Fruit fly (Drosophila melanogaster) whole organism, embryonic: ENCODE measurements around the gene GstO2.
A peak's percentile ranks its signal among the peaks of the same experiment; 100 is the strongest.

Source experiments
- B-H2 ChIP-seq: fragments of 200-800 bp; sonication (Bioruptor generic); optimal IDR thresholded peaks from 2 replicates; lab custom pipeline; 2018; ENCODE audit warnings: missing biosample characterization, mild to moderate bottlenecking, missing genetic modification characterization
- BEAF-32 ChIP-seq: fragments of 200-800 bp; sonication (Bioruptor generic); optimal IDR thresholded peaks from 3 replicates; lab custom pipeline; 2017; ENCODE audit warnings: missing biosample characterization, missing genetic modification characterization, mild to moderate bottlenecking, moderate library complexity, missing genetic modification reagents
- CG10147 ChIP-seq: fragments of 200-800 bp; sonication (Bioruptor generic); optimal IDR thresholded peaks from 2 replicates; lab custom pipeline; 2019; ENCODE audit warnings: missing biosample characterization, mild to moderate bottlenecking, missing genetic modification characterization, moderate library complexity
- CG11398 ChIP-seq: fragments of 200-800 bp; sonication (Bioruptor generic); optimal IDR thresholded peaks from 2 replicates; lab custom pipeline; 2016; ENCODE audit warnings: missing biosample characterization, missing genetic modification characterization
- CG12219 ChIP-seq: fragments of 200-800 bp; sonication (Bioruptor generic); optimal IDR thresholded peaks from 3 replicates; lab custom pipeline; 2018; ENCODE audit warnings: missing biosample characterization, mild to moderate bottlenecking, missing genetic modification characterization
- CG12659 ChIP-seq: fragments of 200-800 bp; sonication (Bioruptor generic); optimal IDR thresholded peaks from 3 replicates; lab custom pipeline; 2017; ENCODE audit warnings: mild to moderate bottlenecking, missing biosample characterization, missing genetic modification reagents, missing genetic modification characterization
- CG14441 ChIP-seq: fragments of 200-800 bp; sonication (Bioruptor generic); IDR thresholded peaks from 2 replicates; pipeline ENCODE4 v1.3.6; 2022; ENCODE audit warnings: missing biosample characterization, missing genetic modification characterization
- CG14667 ChIP-seq: fragments of 200-800 bp; sonication (Bioruptor generic); IDR thresholded peaks from 2 replicates; pipeline ENCODE4 v1.3.6; 2022; ENCODE audit warnings: missing biosample characterization, missing genetic modification characterization
- CG17361 ChIP-seq: fragments of 200-800 bp; sonication (Bioruptor generic); IDR thresholded peaks from 3 replicates; pipeline ENCODE4 v1.3.6; 2022; ENCODE audit warnings: missing biosample characterization, missing genetic modification characterization
- CG2129 ChIP-seq: fragments of 200-800 bp; sonication (Bioruptor generic); IDR thresholded peaks from 2 replicates; pipeline ENCODE4 v1.3.6; 2022; ENCODE audit warnings: missing biosample characterization, missing genetic modification characterization; ENCODE audit not compliant: partially characterized antibody
- CG3065 ChIP-seq: fragments of 200-800 bp; sonication (Bioruptor generic); optimal IDR thresholded peaks from 2 replicates; lab custom pipeline; 2016; ENCODE audit warnings: missing biosample characterization, missing genetic modification characterization
- CG31388 ChIP-seq: fragments of 200-800 bp; sonication (Bioruptor generic); optimal IDR thresholded peaks from 2 replicates; lab custom pipeline; 2016; ENCODE audit warnings: missing biosample characterization, missing genetic modification characterization
- CG4707 ChIP-seq: fragments of 200-800 bp; sonication (Bioruptor generic); optimal IDR thresholded peaks from 2 replicates; lab custom pipeline; 2018; ENCODE audit warnings: missing biosample characterization, mild to moderate bottlenecking, missing genetic modification characterization, moderate library complexity
- CG4820 ChIP-seq: fragments of 200-800 bp; sonication (Bioruptor generic); optimal IDR thresholded peaks from 3 replicates; lab custom pipeline; 2016; ENCODE audit warnings: missing biosample characterization, missing genetic modification characterization
- CG4854 ChIP-seq: fragments of 200-800 bp; sonication (Bioruptor generic); optimal IDR thresholded peaks from 2 replicates; lab custom pipeline; 2016; ENCODE audit warnings: missing biosample characterization, missing genetic modification characterization, inconsistent platforms
- CG7745 ChIP-seq: fragments of 200-800 bp; sonication (Bioruptor generic); optimal IDR thresholded peaks from 2 replicates; lab custom pipeline; 2018; ENCODE audit warnings: missing biosample characterization, mild to moderate bottlenecking, missing genetic modification characterization, moderate library complexity
- CG8944 ChIP-seq: fragments of 200-800 bp; sonication (Bioruptor generic); optimal IDR thresholded peaks from 3 replicates; lab custom pipeline; 2016; ENCODE audit warnings: missing biosample characterization, missing genetic modification characterization
- CHES-1-like ChIP-seq: fragments of 200-800 bp; sonication (Bioruptor generic); optimal IDR thresholded peaks from 2 replicates; lab custom pipeline; 2016; ENCODE audit warnings: missing biosample characterization, missing genetic modification characterization
- D ChIP-seq, 2 experiments: fragments of 200-800 bp in 1 of 2; fragments of >200 bp in 1 of 2; sonication (Bioruptor generic) in 1 of 2; optimal IDR thresholded peaks; 2 replicates in 1 of 2; 3 replicates in 1 of 2; lab custom pipeline; 2017; ENCODE audit warnings: mild to moderate bottlenecking in 1 of 2, missing biosample characterization in 1 of 2, missing genetic modification characterization in 1 of 2, missing genetic modification reagents in 1 of 2
- H15 ChIP-seq: fragments of 200-800 bp; sonication (Bioruptor generic); IDR thresholded peaks from 3 replicates; pipeline ENCODE4 v1.3.6; 2022; ENCODE audit warnings: missing biosample characterization, missing genetic modification characterization
- H2.0 ChIP-seq: fragments of 200-800 bp; sonication (Bioruptor generic); IDR thresholded peaks from 2 replicates; pipeline ENCODE4 v1.3.6; 2022; ENCODE audit warnings: missing biosample characterization, missing genetic modification characterization
- Hmx ChIP-seq: fragments of 200-800 bp; sonication (Bioruptor generic); optimal IDR thresholded peaks from 2 replicates; lab custom pipeline; 2016; ENCODE audit warnings: missing biosample characterization, missing genetic modification characterization
- Hr78 ChIP-seq, 2 experiments: fragments of 200-800 bp in 1 of 2; fragments of >200 bp in 1 of 2; sonication (Bioruptor generic) in 1 of 2; optimal IDR thresholded peaks; 2 replicates each; lab custom pipeline; 2017 to 2019; ENCODE audit warnings: missing biosample characterization in 2 of 2, missing genetic modification characterization in 2 of 2, mild to moderate bottlenecking in 1 of 2, moderate library complexity in 1 of 2
- Kr ChIP-seq: fragments of 200-800 bp; sonication (Bioruptor generic); optimal IDR thresholded peaks from 2 replicates; lab custom pipeline; 2017; ENCODE audit warnings: missing biosample characterization, mild to moderate bottlenecking, missing genetic modification characterization
- MESR4 ChIP-seq: fragments of 200-800 bp; sonication (Bioruptor generic); optimal IDR thresholded peaks from 2 replicates; lab custom pipeline; 2018; ENCODE audit warnings: missing biosample characterization, mild to moderate bottlenecking, missing genetic modification characterization, moderate library complexity
- Mes4 ChIP-seq: fragments of 200-800 bp; sonication (Bioruptor generic); optimal IDR thresholded peaks from 2 replicates; lab custom pipeline; 2016; ENCODE audit warnings: missing biosample characterization, missing genetic modification characterization
- Mrtf ChIP-seq: fragments of 200-800 bp; sonication (Bioruptor generic); IDR thresholded peaks from 3 replicates; pipeline ENCODE4 v1.3.6; 2022; ENCODE audit warnings: missing biosample characterization, missing genetic modification characterization
- NC2α ChIP-seq: fragments of 200-800 bp; sonication (Bioruptor generic); optimal IDR thresholded peaks from 2 replicates; lab custom pipeline; 2016; ENCODE audit warnings: missing biosample characterization, missing genetic modification characterization
- Opbp ChIP-seq: fragments of 200-800 bp; sonication (Bioruptor generic); IDR thresholded peaks from 3 replicates; pipeline ENCODE4 v1.3.6; 2022; ENCODE audit warnings: missing biosample characterization, missing genetic modification characterization; ENCODE audit not compliant: partially characterized antibody
- Ravus ChIP-seq: fragments of 200-800 bp; sonication (Bioruptor generic); IDR thresholded peaks from 2 replicates; pipeline ENCODE4 v1.3.6; 2022; ENCODE audit warnings: missing biosample characterization, missing genetic modification characterization
- Spps ChIP-seq: fragments of 200-800 bp; sonication (Bioruptor generic); optimal IDR thresholded peaks from 2 replicates; lab custom pipeline; 2018; ENCODE audit warnings: missing biosample characterization, mild to moderate bottlenecking, missing genetic modification characterization
- disco-r ChIP-seq: fragments of 200-800 bp; sonication (Bioruptor generic); optimal IDR thresholded peaks from 2 replicates; lab custom pipeline; 2016; ENCODE audit warnings: missing biosample characterization, missing genetic modification characterization
- ems ChIP-seq: fragments of 200-800 bp; sonication (Bioruptor generic); optimal IDR thresholded peaks from 3 replicates; lab custom pipeline; 2016; ENCODE audit warnings: missing biosample characterization, missing genetic modification characterization
- eyg ChIP-seq: fragments of 200-800 bp; sonication (Bioruptor generic); optimal IDR thresholded peaks from 3 replicates; lab custom pipeline; 2016; ENCODE audit warnings: missing biosample characterization, missing genetic modification characterization
- fd3F ChIP-seq: fragments of 200-800 bp; sonication (Bioruptor generic); optimal IDR thresholded peaks from 2 replicates; lab custom pipeline; 2018; ENCODE audit warnings: missing biosample characterization, mild to moderate bottlenecking, missing genetic modification characterization, moderate library complexity
- gcm2 ChIP-seq: fragments of 200-800 bp; sonication (Bioruptor generic); optimal IDR thresholded peaks from 2 replicates; lab custom pipeline; 2016; ENCODE audit warnings: missing biosample characterization, missing genetic modification characterization
- gfzf ChIP-seq: fragments of 200-800 bp; sonication (Bioruptor generic); optimal IDR thresholded peaks from 2 replicates; lab custom pipeline; 2016; ENCODE audit warnings: missing biosample characterization, mild to moderate bottlenecking, missing genetic modification characterization, moderate library complexity
- hb ChIP-seq: fragments of 200-800 bp; sonication (Bioruptor generic); IDR thresholded peaks from 3 replicates; pipeline ENCODE4 v1.3.6; 2022; ENCODE audit warnings: missing biosample characterization, missing genetic modification characterization; ENCODE audit not compliant: partially characterized antibody
- jumu ChIP-seq: fragments of 200-800 bp; sonication (Bioruptor generic); optimal IDR thresholded peaks from 3 replicates; lab custom pipeline; 2016; ENCODE audit warnings: missing biosample characterization, missing genetic modification characterization
- nerfin-2 ChIP-seq: fragments of 200-800 bp; sonication (Bioruptor generic); IDR thresholded peaks from 2 replicates; pipeline ENCODE4 v1.3.6; 2022; ENCODE audit warnings: missing biosample characterization, missing genetic modification characterization; ENCODE audit not compliant: partially characterized antibody
- oc ChIP-seq: fragments of 200-800 bp; sonication (Bioruptor generic); optimal IDR thresholded peaks from 2 replicates; lab custom pipeline; 2018; ENCODE audit warnings: missing biosample characterization, mild to moderate bottlenecking, missing genetic modification characterization, moderate library complexity
- pb ChIP-seq: fragments of 200-800 bp; sonication (Bioruptor generic); optimal IDR thresholded peaks from 3 replicates; lab custom pipeline; 2016; ENCODE audit warnings: missing biosample characterization, missing genetic modification characterization
- ro ChIP-seq: fragments of 200-800 bp; sonication (Bioruptor generic); IDR thresholded peaks from 2 replicates; pipeline ENCODE4 v1.3.6; 2022; ENCODE audit warnings: missing biosample characterization, missing genetic modification characterization
- seq ChIP-seq: fragments of 200-800 bp; sonication (Bioruptor generic); IDR thresholded peaks from 2 replicates; pipeline ENCODE4 v1.3.6; 2022; ENCODE audit warnings: missing biosample characterization, missing genetic modification characterization
- tap ChIP-seq: fragments of 200-800 bp; optimal IDR thresholded peaks from 3 replicates; lab custom pipeline; 2019; ENCODE audit warnings: missing biosample characterization, mild to moderate bottlenecking, missing genetic modification characterization, moderate library complexity
- tll ChIP-seq, 2 experiments: fragments of 200-800 bp in 1 of 2; fragments of >200 bp in 1 of 2; sonication (Bioruptor generic) in 1 of 2; optimal IDR thresholded peaks; 2 replicates each; lab custom pipeline; 2017 to 2019; ENCODE audit warnings: missing biosample characterization in 2 of 2, missing genetic modification characterization in 2 of 2, mild to moderate bottlenecking in 1 of 2, moderate library complexity in 1 of 2
- tx ChIP-seq: fragments of 200-800 bp; sonication (Bioruptor generic); optimal IDR thresholded peaks from 2 replicates; lab custom pipeline; 2016; ENCODE audit warnings: missing biosample characterization, missing genetic modification characterization
- vvl ChIP-seq: fragments of 200-800 bp; sonication (Bioruptor generic); IDR thresholded peaks from 2 replicates; pipeline ENCODE4 v1.3.6; 2022; ENCODE audit warnings: missing biosample characterization, missing genetic modification characterization
- wor ChIP-seq: fragments of 200-800 bp; sonication (Bioruptor generic); IDR thresholded peaks from 2 replicates; pipeline ENCODE4 v1.3.6; 2022; ENCODE audit warnings: missing biosample characterization, missing genetic modification characterization
- zfh1 ChIP-seq: fragments of 200-800 bp; sonication (Bioruptor generic); IDR thresholded peaks from 3 replicates; pipeline ENCODE4 v1.3.6; 2022; ENCODE audit warnings: missing biosample characterization, missing genetic modification characterization

Gene GstO2

DNA sequence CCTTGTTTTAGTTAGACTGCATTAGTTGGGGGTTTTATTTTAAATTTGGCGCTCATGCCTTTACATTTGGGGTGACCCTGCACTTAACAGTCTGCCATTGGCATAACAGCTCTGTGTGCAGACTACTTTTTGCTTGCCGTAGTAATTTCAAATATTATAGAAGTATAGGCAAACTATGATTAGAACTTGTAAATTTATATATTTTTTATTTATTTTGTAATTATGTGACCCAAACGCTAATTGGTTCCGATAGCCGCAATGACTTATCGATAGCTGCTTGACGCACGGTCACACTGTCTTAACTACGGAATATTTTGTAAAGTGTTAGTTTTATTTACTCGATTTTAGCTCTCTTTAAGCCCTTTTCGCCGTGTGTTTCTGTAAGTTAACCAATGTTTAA, 21.4 kb upstream of the GstO2 start, which contains the start of gene rhea (continued):
- TF ChIP-seq BEAF-32 (GFP tag; lab: Kevin White, UChicago) (peak; percentile 84), CG12219 (GFP tag; lab: Kevin White, UChicago) (no peak), H2.0 (GFP tag; lab: Robert Waterston, UW) (no peak), CG7745 (tag; lab: Kevin White, UChicago) (no peak), oc (no peak), Kr (GFP tag; lab: Kevin White, UChicago) (no peak), seq (GFP tag; lab: Robert Waterston, UW) (no peak), Ravus (GFP tag; lab: Robert Waterston, UW) (no peak), gcm2 (GFP tag; lab: Kevin White, UChicago) (no peak), vvl (GFP tag; lab: Robert Waterston, UW) (peak; percentile 43; the same call in 1 of the 2 replicates), pb (GFP tag; lab: Kevin White, UChicago) (no peak), hb (GFP tag; lab: Robert Waterston, UW) (0 out of 3 replicates have a peak, but pooled peaks have one; percentile 40), Spps (tag; lab: Kevin White, UChicago) (no peak), zfh1 (GFP tag; lab: Robert Waterston, UW) (0 out of 3 replicates have a peak, but pooled peaks have one; percentile 22), NC2α (GFP tag; lab: Kevin White, UChicago) (no peak), H15 (GFP tag; lab: Robert Waterston, UW) (no peak), CG8944 (GFP tag; lab: Kevin White, UChicago) (no peak), CG17361 (no peak; the same call in 2 of the 3 replicates), CG2129 (peak; percentile 61), Mes4 (GFP tag; lab: Kevin White, UChicago) (no peak), CG14667 (GFP tag; lab: Robert Waterston, UW) (no peak), MESR4 (no peak), CG4820 (GFP tag; lab: Kevin White, UChicago) (peak; percentile 19), CG3065 (GFP tag; lab: Kevin White, UChicago) (no peak)

DNA sequence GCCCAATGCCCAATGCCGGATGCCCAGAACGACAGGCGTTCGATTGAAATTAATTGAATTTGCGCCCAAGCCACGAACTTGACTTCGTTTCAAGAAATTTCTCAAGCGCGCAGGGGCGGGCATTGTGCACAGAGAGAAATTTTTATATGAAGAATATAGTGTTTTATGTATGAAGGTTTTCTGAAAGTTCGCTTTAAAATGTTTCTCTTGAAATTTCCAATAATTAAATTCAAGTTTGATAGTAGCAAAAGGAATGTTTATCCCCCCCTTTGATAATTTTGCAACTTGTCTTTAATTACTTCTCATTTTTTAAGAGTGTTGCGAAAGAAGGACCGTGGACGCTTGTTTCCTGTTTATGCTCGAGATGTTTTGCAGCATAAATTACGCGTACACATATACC, 20.6 kb upstream of the GstO2 start:
- no peak for TF ChIP-seq wor (GFP tag; lab: Robert Waterston, UW)
- TF ChIP-seq disco-r (GFP tag; lab: Kevin White, UChicago): no peak
- TF ChIP-seq CG14441 (GFP tag; lab: Robert Waterston, UW): no peak
- no peak for TF ChIP-seq CG4707 (GFP tag; lab: Kevin White, UChicago)
- TF ChIP-seq CHES-1-like (GFP tag; lab: Kevin White, UChicago): no peak
- TF ChIP-seq oc: no peak
- no peak for TF ChIP-seq Hr78 (GFP tag; optimal IDR thresholded peaks at IDR 0.05; lab: Kevin White, UChicago)
- TF ChIP-seq ems: no peak
- TF ChIP-seq fd3F (GFP tag; lab: Kevin White, UChicago): no peak
- no peak for TF ChIP-seq eyg (GFP tag; lab: Kevin White, UChicago)
- no peak for TF ChIP-seq CG4854 (GFP tag; lab: Kevin White, UChicago)
- no peak for TF ChIP-seq tll (GFP tag; optimal IDR thresholded peaks at IDR 0.05; lab: Kevin White, UChicago)
- TF ChIP-seq nerfin-2: no peak
- no peak for TF ChIP-seq Spps (tag; lab: Kevin White, UChicago)
- no peak for TF ChIP-seq B-H2 (GFP tag; lab: Kevin White, UChicago)
- TF ChIP-seq CG12659: no peak
- TF ChIP-seq jumu: no peak
- no peak for TF ChIP-seq Hmx (GFP tag; lab: Kevin White, UChicago)
- TF ChIP-seq CG31388 (GFP tag; lab: Kevin White, UChicago): no peak
- no peak for TF ChIP-seq CG11398 (GFP tag; lab: Kevin White, UChicago)
- no peak for TF ChIP-seq ro (GFP tag; lab: Robert Waterston, UW)
- no peak for TF ChIP-seq Opbp (GFP tag; lab: Robert Waterston, UW)
- TF ChIP-seq gfzf (GFP tag; lab: Kevin White, UChicago): no peak
- TF ChIP-seq Mrtf (GFP tag; lab: Robert Waterston, UW): no peak
- TF ChIP-seq tx (GFP tag; lab: Kevin White, UChicago): no peak
- TF ChIP-seq tap (tag; lab: Kevin White, UChicago): peak; percentile 13
- no peak for TF ChIP-seq D (optimal IDR thresholded peaks at IDR 0.05; lab: Kevin White, UChicago)
- TF ChIP-seq D (GFP tag; optimal IDR thresholded peaks at IDR 0.05; lab: Kevin White, UChicago): peak; percentile 14
- no peak for TF ChIP-seq CG10147
- no peak for TF ChIP-seq CG2129
